Worm (Caenorhabditis elegans) whole organism, mixed stage, embryonic: ENCODE data around the gene fshr-1.

Source experiments
- bed-3 ChIP-seq: fragments of 200-800 bp; sonication (Bioruptor generic); optimal IDR thresholded peaks from 3 replicates; lab custom pipeline; 2018; ENCODE audit warnings: mild to moderate bottlenecking, missing genetic modification characterization, moderate library complexity, missing compliant biosample characterization
- elt-1 ChIP-seq: sonication (generic microtip); optimal IDR thresholded peaks from 2 replicates; lab custom pipeline; 2017; ENCODE audit warnings: missing genetic modification characterization, mild to moderate bottlenecking, missing compliant biosample characterization, antibody characterized with exemption, moderate library complexity, borderline replicate concordance; ENCODE audit not compliant: insufficient read depth
- elt-3 ChIP-seq: fragments of 150-350 bp; optimal IDR thresholded peaks from 2 replicates; lab custom pipeline; 2014; ENCODE audit warnings: missing biosample characterization, missing genetic modification characterization
- mab-5 ChIP-seq: fragments of 150-350 bp; optimal IDR thresholded peaks from 2 replicates; lab custom pipeline; 2014; ENCODE audit warnings: missing biosample characterization, missing genetic modification characterization
- nhr-237 ChIP-seq: fragments of 150-350 bp; optimal IDR thresholded peaks from 2 replicates; lab custom pipeline; 2014; ENCODE audit warnings: missing biosample characterization, missing genetic modification characterization
- sem-2 ChIP-seq: fragments of 200-800 bp; sonication (Bioruptor generic); optimal IDR thresholded peaks from 2 replicates; lab custom pipeline; 2018; ENCODE audit warnings: mild to moderate bottlenecking, missing genetic modification characterization, missing compliant biosample characterization
- unc-120 ChIP-seq: sonication (generic microtip); optimal IDR thresholded peaks from 2 replicates; lab custom pipeline; 2017; ENCODE audit warnings: missing genetic modification characterization, missing compliant biosample characterization; ENCODE audit not compliant: poor library complexity, severe bottlenecking

- TF ChIP-seq unc-120 (tag; lab: Kevin White, UChicago) (no peak), mab-5 (tag; lab: Kevin White, UChicago) (no peak), bed-3 (GFP tag; lab: Kevin White, UChicago) (no peak), nhr-237 (no peak), sem-2 (GFP tag; lab: Kevin White, UChicago) (no peak), elt-3 (no peak), elt-1 (tag; lab: Kevin White, UChicago) (no peak)
Measured at ce11 chrV:9921288-9921687, 31.7 kb downstream of the fshr-1 start, which contains the start of gene ceh-75.
